Worm (Caenorhabditis elegans): ENCODE data around the gene fbxa-81.

DNA sequence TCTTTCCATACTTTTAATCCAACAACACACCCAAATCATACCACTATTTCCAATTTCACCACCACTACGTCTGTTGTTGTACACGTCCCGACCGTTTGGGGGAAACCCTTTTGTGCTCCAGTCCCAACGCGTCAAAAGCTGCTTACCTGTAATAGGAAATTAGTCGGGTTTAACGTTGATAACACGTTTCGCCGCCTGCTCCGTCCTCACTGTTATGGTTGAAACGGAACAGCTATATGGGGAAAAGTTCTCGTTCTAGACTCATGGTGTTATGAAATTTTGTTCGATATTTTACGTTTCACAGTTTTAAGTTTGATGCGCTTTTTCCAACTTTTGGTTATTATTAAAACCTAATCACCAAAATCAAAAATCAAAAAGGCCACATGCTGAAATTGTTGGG, 6.0 kb downstream of the fbxa-81 start:
- TF ChIP-seq unc-62 (GFP tag; optimal IDR thresholded peaks at IDR 0.05) = no peak
- TF ChIP-seq snpc-4 (tag; optimal IDR thresholded peaks at IDR 0.05) = no peak
